Worm (Caenorhabditis elegans): Measurements from ENCODE around the gene F57G9.3.

DNA sequence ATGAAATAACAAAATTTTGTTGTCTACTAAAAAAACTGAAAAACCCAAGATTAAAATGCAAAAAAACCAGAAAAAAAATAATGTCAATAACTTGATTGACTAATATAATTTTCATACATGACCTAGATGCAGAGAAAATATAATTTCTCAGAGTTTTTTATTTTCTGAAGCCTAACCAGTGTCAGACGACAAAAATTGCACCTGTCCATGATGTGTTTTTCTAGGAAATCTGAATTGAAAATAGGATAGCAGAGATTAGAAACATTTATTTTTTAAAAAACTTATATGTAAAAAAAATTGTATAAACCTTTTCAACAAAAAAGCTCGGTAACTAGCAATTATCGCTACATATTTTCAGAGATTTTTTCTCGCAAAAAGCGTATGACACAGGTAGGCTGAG lies 8.0 kb upstream of the F57G9.3 start:
- TF ChIP-seq zip-11 (GFP tag; IDR thresholded peaks at IDR 0.05) (no peak), Y105C5A.15 (GFP tag; IDR thresholded peaks at IDR 0.05) (no peak), nhr-11 (tag; optimal IDR thresholded peaks at IDR 0.05) (no peak), lin-13 (GFP tag; optimal IDR thresholded peaks at IDR 0.05) (no peak), unc-62 (GFP tag; optimal IDR thresholded peaks at IDR 0.05 in 1 of 2) (no peak), unc-62 (tag; optimal IDR thresholded peaks at IDR 0.05) (no peak), ceh-28 (tag; optimal IDR thresholded peaks at IDR 0.05) (no peak), mep-1 (tag; optimal IDR thresholded peaks at IDR 0.05) (no peak)
